Fruit fly (Drosophila melanogaster): Measurements from ENCODE around the gene Prtl99C.

DNA sequence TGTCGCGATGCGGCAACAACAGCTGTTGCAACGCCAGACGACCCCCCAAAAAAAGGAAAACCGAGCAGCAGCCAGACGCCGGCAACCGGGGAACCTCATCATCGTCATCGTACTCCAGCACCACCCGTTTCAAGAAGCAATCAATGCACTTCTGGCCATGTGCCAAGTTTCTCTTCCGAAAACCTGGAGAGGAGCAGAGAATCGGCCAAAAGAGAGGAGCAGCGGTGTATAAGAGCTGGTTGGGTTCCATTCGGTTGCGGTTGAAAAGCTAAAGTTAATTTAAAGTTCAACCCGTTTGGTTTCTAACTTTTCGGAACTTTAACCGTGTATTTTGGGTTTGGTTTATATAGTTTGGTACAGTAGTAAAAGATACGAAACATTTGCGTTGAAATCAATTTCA lies 40.5 kb downstream of the Prtl99C start:
- TF ChIP-seq CTCF (optimal IDR thresholded peaks at IDR 0.05) (no peak), CG8478 (optimal IDR thresholded peaks at IDR 0.05) (no peak)

Measured in S2 (cell line).